Worm (Caenorhabditis elegans): ENCODE results near the gene K09B11.4.

DNA sequence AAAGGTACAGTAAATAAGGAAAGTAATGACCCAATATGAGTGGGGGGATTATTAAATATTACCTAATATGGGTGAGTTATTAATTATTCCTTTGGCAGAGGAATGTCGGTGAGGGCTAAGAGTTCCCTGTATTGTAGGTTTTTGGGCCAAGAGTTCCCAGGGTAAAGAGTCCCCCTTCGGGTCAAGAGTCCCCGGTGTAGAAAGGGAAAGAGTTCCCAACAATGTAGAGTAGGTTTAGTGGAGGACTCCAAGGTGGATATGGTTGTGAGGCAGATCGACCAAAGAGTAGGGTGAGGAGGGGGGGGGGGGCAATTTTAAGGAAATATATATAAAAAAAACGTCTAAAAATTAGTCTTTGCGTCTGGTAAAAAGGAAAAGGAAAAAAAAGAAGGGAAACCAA is 27.6 kb downstream of the K09B11.4 start:
- no peak for TF ChIP-seq zim-3 (tag; optimal IDR thresholded peaks at IDR 0.05)
- no peak for TF ChIP-seq ama-1 (optimal IDR thresholded peaks at IDR 0.05)
- TF ChIP-seq ama-1 (GFP tag; optimal IDR thresholded peaks at IDR 0.05), result no peak
- no peak for TF ChIP-seq nfyb-1 (GFP tag; IDR thresholded peaks at IDR 0.05)
- no peak for TF ChIP-seq F55B11.4 (tag; optimal IDR thresholded peaks at IDR 0.05; ENCODE audit: borderline replicate concordance, insufficient read depth)
- TF ChIP-seq mcd-1 (GFP tag; IDR thresholded peaks at IDR 0.05), result no peak
- TF ChIP-seq F49E8.2 (tag; optimal IDR thresholded peaks at IDR 0.05; ENCODE audit: insufficient read depth), result no peak
- no peak for TF ChIP-seq F10E7.11 (tag; optimal IDR thresholded peaks at IDR 0.05)
- TF ChIP-seq snpc-4 (GFP tag; optimal IDR thresholded peaks at IDR 0.05), result no peak
- TF ChIP-seq snpc-4 (tag; optimal IDR thresholded peaks at IDR 0.05), result no peak
- TF ChIP-seq lin-54 (GFP tag; optimal IDR thresholded peaks at IDR 0.05), result no peak
- no peak for TF ChIP-seq nhr-120 (GFP tag; IDR thresholded peaks at IDR 0.05)
- no peak for TF ChIP-seq lin-26 (GFP tag; IDR thresholded peaks at IDR 0.05)
- TF ChIP-seq mel-28 (tag; optimal IDR thresholded peaks at IDR 0.05; ENCODE audit: borderline replicate concordance), result no peak

Data from whole organism, young adult.